Worm (Caenorhabditis elegans) whole organism, late embryonic: Measurements from ENCODE around the gene cnc-3.
A peak's percentile ranks its signal among the peaks of the same experiment; 100 is the strongest.

Experiments used
- F13H6.1 ChIP-seq: sonication (generic microtip); optimal IDR thresholded peaks from 2 replicates; lab custom pipeline; 2016; ENCODE audit warnings: missing genetic modification characterization, missing compliant biosample characterization
- ahr-1 ChIP-seq: sonication (generic microtip); optimal IDR thresholded peaks from 2 replicates; lab custom pipeline; 2016; ENCODE audit warnings: missing genetic modification characterization, missing compliant biosample characterization
- ama-1 ChIP-seq: fragments of 150-350 bp; optimal IDR thresholded peaks from 2 replicates; lab custom pipeline; 2014
- ceh-14 ChIP-seq: sonication (generic microtip); optimal IDR thresholded peaks from 2 replicates; lab custom pipeline; 2016; ENCODE audit warnings: missing genotype, missing genetic modification characterization, missing compliant biosample characterization
- ceh-18 ChIP-seq: sonication (generic microtip); optimal IDR thresholded peaks from 2 replicates; lab custom pipeline; 2016; ENCODE audit warnings: missing genetic modification characterization, missing compliant biosample characterization
- ceh-22 ChIP-seq: sonication (generic microtip); optimal IDR thresholded peaks from 2 replicates; lab custom pipeline; 2017; ENCODE audit warnings: missing biosample characterization, missing genetic modification characterization
- ceh-48 ChIP-seq: sonication (generic microtip); optimal IDR thresholded peaks from 2 replicates; lab custom pipeline; 2016; ENCODE audit warnings: missing genetic modification characterization, inconsistent platforms, missing compliant biosample characterization
- che-1 ChIP-seq: sonication (generic microtip); optimal IDR thresholded peaks from 2 replicates; lab custom pipeline; 2016; ENCODE audit warnings: mild to moderate bottlenecking, missing genetic modification characterization, missing compliant biosample characterization
- dmd-4 ChIP-seq: sonication (generic microtip); optimal IDR thresholded peaks from 2 replicates; lab custom pipeline; 2016; ENCODE audit warnings: borderline replicate concordance, missing genetic modification characterization, missing compliant biosample characterization
- elt-4 ChIP-seq: sonication (generic microtip); optimal IDR thresholded peaks from 2 replicates; lab custom pipeline; 2016; ENCODE audit warnings: missing genetic modification characterization, missing compliant biosample characterization
- ets-4 ChIP-seq: sonication (generic microtip); optimal IDR thresholded peaks from 2 replicates; lab custom pipeline; 2016; ENCODE audit warnings: missing genetic modification characterization, missing compliant biosample characterization
- eyg-1 ChIP-seq: sonication (generic microtip); optimal IDR thresholded peaks from 2 replicates; lab custom pipeline; 2016; ENCODE audit warnings: missing genotype, missing genetic modification characterization, missing compliant biosample characterization
- fkh-10 ChIP-seq: fragments of 150-350 bp; optimal IDR thresholded peaks from 2 replicates; lab custom pipeline; 2014; ENCODE audit warnings: missing biosample characterization, missing genetic modification reagents, missing genetic modification characterization
- gmeb-2 ChIP-seq: sonication (generic microtip); optimal IDR thresholded peaks from 2 replicates; lab custom pipeline; 2016; ENCODE audit warnings: missing genetic modification characterization, inconsistent platforms, missing compliant biosample characterization
- hlh-13 ChIP-seq: fragments of 200-800 bp; sonication (Bioruptor generic); optimal IDR thresholded peaks from 2 replicates; lab custom pipeline; 2018; ENCODE audit warnings: mild to moderate bottlenecking, missing genetic modification characterization, missing compliant biosample characterization
- hlh-15 ChIP-seq: sonication (generic microtip); optimal IDR thresholded peaks from 2 replicates; lab custom pipeline; 2016; ENCODE audit warnings: missing genetic modification characterization, missing compliant biosample characterization
- hlh-30 ChIP-seq: sonication (generic microtip); optimal IDR thresholded peaks from 2 replicates; lab custom pipeline; 2017; ENCODE audit warnings: antibody characterized with exemption, missing genetic modification characterization, missing compliant biosample characterization; ENCODE audit not compliant: insufficient read depth
- hlh-6 ChIP-seq: sonication (generic microtip); optimal IDR thresholded peaks from 2 replicates; lab custom pipeline; 2016; ENCODE audit warnings: missing genotype, missing genetic modification characterization, missing compliant biosample characterization
- madf-2 ChIP-seq: sonication (generic microtip); optimal IDR thresholded peaks from 2 replicates; lab custom pipeline; 2017; ENCODE audit warnings: missing genetic modification characterization, missing compliant biosample characterization
- nhr-232 ChIP-seq: sonication (generic microtip); optimal IDR thresholded peaks from 2 replicates; lab custom pipeline; 2016; ENCODE audit warnings: missing genetic modification characterization, missing compliant biosample characterization
- pag-3 ChIP-seq: sonication (generic microtip); optimal IDR thresholded peaks from 2 replicates; lab custom pipeline; 2016; ENCODE audit warnings: missing compliant biosample characterization, missing genetic modification characterization, borderline replicate concordance
- pat-9 ChIP-seq: fragments of 200-800 bp; sonication (Bioruptor generic); optimal IDR thresholded peaks from 2 replicates; lab custom pipeline; 2018; ENCODE audit warnings: mild to moderate bottlenecking, missing genetic modification characterization, moderate library complexity, missing compliant biosample characterization
- ref-2 ChIP-seq: sonication (generic microtip); optimal IDR thresholded peaks from 2 replicates; lab custom pipeline; 2016; ENCODE audit warnings: missing genetic modification characterization, missing compliant biosample characterization
- rnt-1 ChIP-seq: sonication (generic microtip); optimal IDR thresholded peaks from 2 replicates; lab custom pipeline; 2016; ENCODE audit warnings: missing genetic modification characterization, missing compliant biosample characterization
- sdc-2 ChIP-seq: sonication (generic microtip); optimal IDR thresholded peaks from 2 replicates; lab custom pipeline; 2016; ENCODE audit warnings: missing genotype, missing genetic modification characterization, missing compliant biosample characterization
- sox-4 ChIP-seq: sonication (generic microtip); optimal IDR thresholded peaks from 2 replicates; lab custom pipeline; 2017; ENCODE audit warnings: mild to moderate bottlenecking, missing genetic modification characterization, inconsistent platforms, missing compliant biosample characterization
- syd-9 ChIP-seq: sonication (generic microtip); optimal IDR thresholded peaks from 2 replicates; lab custom pipeline; 2016; ENCODE audit warnings: mild to moderate bottlenecking, missing genetic modification characterization, moderate library complexity, missing compliant biosample characterization
- tbx-2 ChIP-seq: sonication (generic microtip); optimal IDR thresholded peaks from 2 replicates; lab custom pipeline; 2016; ENCODE audit warnings: missing genetic modification characterization, missing compliant biosample characterization
- unc-3 ChIP-seq, 2 experiments: fragments of 200-800 bp in 1 of 2; sonication (Bioruptor generic) in 1 of 2; sonication (generic microtip) in 1 of 2; conservative IDR thresholded peaks in 1 of 2; optimal IDR thresholded peaks in 1 of 2; 2 replicates each; pipeline versions ENCODE4 v1.3.6 to Lab custom; 2016 to 2022; ENCODE audit warnings: missing compliant biosample characterization in 2 of 2, missing genetic modification characterization in 2 of 2, missing genetic modification reagents in 1 of 2
- unc-42 ChIP-seq: sonication (generic microtip); optimal IDR thresholded peaks from 2 replicates; lab custom pipeline; 2016; ENCODE audit warnings: missing genotype, missing genetic modification characterization, missing compliant biosample characterization
- unc-55 ChIP-seq: sonication (generic microtip); optimal IDR thresholded peaks from 2 replicates; lab custom pipeline; 2017; ENCODE audit warnings: missing biosample characterization, missing genetic modification reagents, missing genetic modification characterization
- unc-86 ChIP-seq: sonication (generic microtip); optimal IDR thresholded peaks from 2 replicates; lab custom pipeline; 2016; ENCODE audit warnings: missing genetic modification characterization, missing compliant biosample characterization

cnc-3 gene

ce11 chrV:1466949-1467348 is 19.1 kb downstream of the cnc-3 start:
- TF ChIP-seq hlh-30 (tag; lab: Kevin White, UChicago) (peak; percentile 90), ceh-48 (tag; lab: Kevin White, UChicago) (peak; percentile 66), unc-42 (tag; lab: Kevin White, UChicago) (no peak), unc-55 (GFP tag; lab: Kevin White, UChicago) (peak; percentile 17), ama-1 (no peak)

- TF ChIP-seq ceh-22 (tag; lab: Kevin White, UChicago) (no peak), ceh-14 (tag; lab: Kevin White, UChicago) (no peak)
- TF ChIP-seq, all 69 proteins: peak for 0
Observed at ce11 chrV:1467444-1467843, 19.6 kb downstream of the cnc-3 start, which contains the start of gene gid-8. gid-8 (plus strand) TSS chrV:1467744.

- TF ChIP-seq ceh-48 (tag; lab: Kevin White, UChicago), result no peak
- TF ChIP-seq hlh-6 (tag; lab: Kevin White, UChicago), result no peak
- no peak for TF ChIP-seq eyg-1 (tag; lab: Kevin White, UChicago)
- no peak for TF ChIP-seq nhr-232 (tag; lab: Kevin White, UChicago)
- no peak for TF ChIP-seq unc-3 (GFP tag; conservative IDR thresholded peaks at IDR 0.05; lab: Robert Waterston, UW)
- TF ChIP-seq unc-3 (tag; optimal IDR thresholded peaks at IDR 0.05; lab: Kevin White, UChicago), result no peak
- TF ChIP-seq ref-2 (tag; lab: Kevin White, UChicago), result no peak
- TF ChIP-seq ama-1, result no peak
- no peak for TF ChIP-seq che-1 (tag; lab: Kevin White, UChicago)
- no peak for TF ChIP-seq hlh-15 (tag; lab: Kevin White, UChicago)
- no peak for TF ChIP-seq hlh-30 (tag; lab: Kevin White, UChicago)
- no peak for TF ChIP-seq dmd-4 (tag; lab: Kevin White, UChicago)
- no peak for TF ChIP-seq ets-4 (tag; lab: Kevin White, UChicago)
- TF ChIP-seq sox-4, result no peak
- no peak for TF ChIP-seq pag-3 (tag; lab: Kevin White, UChicago)
- TF ChIP-seq madf-2, result no peak
- no peak for TF ChIP-seq sdc-2 (tag; lab: Kevin White, UChicago)
- TF ChIP-seq ceh-22 (tag; lab: Kevin White, UChicago), result no peak
- TF ChIP-seq syd-9 (tag; lab: Kevin White, UChicago), result no peak
- TF ChIP-seq, all 69 proteins: peak for 0
Observed at ce11 chrV:1468905-1469304, 21.1 kb downstream of the cnc-3 start.

- TF ChIP-seq ceh-14 (tag; lab: Kevin White, UChicago) (no peak), pat-9 (peak; percentile 23), ceh-18 (tag; lab: Kevin White, UChicago) (peak; percentile 83), unc-42 (tag; lab: Kevin White, UChicago) (peak; percentile 64), unc-86 (tag; lab: Kevin White, UChicago) (no peak), syd-9 (tag; lab: Kevin White, UChicago) (peak; percentile 5), ahr-1 (no peak), elt-4 (tag; lab: Kevin White, UChicago) (no peak), tbx-2 (peak; percentile 20), dmd-4 (tag; lab: Kevin White, UChicago) (no peak), rnt-1 (tag; lab: Kevin White, UChicago) (peak; percentile 18)
- TF ChIP-seq, all 69 proteins: peak for 6
Observed at ce11 chrV:1471078-1471969, 23.5 kb downstream of the cnc-3 start.

ce11 chrV:1471977-1472376 is 24.2 kb downstream of the cnc-3 start:
- TF ChIP-seq F13H6.1, result no peak
- TF ChIP-seq elt-4 (tag; lab: Kevin White, UChicago), result no peak
- TF ChIP-seq pat-9, result no peak
- no peak for TF ChIP-seq hlh-13
- TF ChIP-seq gmeb-2, result no peak
- no peak for TF ChIP-seq tbx-2
- TF ChIP-seq fkh-10 (GFP tag; lab: Kevin White, UChicago), result no peak
- TF ChIP-seq ceh-14 (tag; lab: Kevin White, UChicago), result no peak
- TF ChIP-seq, all 69 proteins: peak for 0
